Worm (Caenorhabditis elegans) whole organism, late embryonic: ENCODE measurements around the gene gcy-27.

Experiments
- ahr-1 ChIP-seq: sonication (generic microtip); optimal IDR thresholded peaks from 2 replicates; lab custom pipeline; 2016; ENCODE audit warnings: missing genetic modification characterization, missing compliant biosample characterization
- ceh-30 ChIP-seq: fragments of 150-350 bp; optimal IDR thresholded peaks from 2 replicates; lab custom pipeline; 2014; ENCODE audit warnings: missing biosample characterization, missing genetic modification characterization
- ceh-6 ChIP-seq: fragments of 200-800 bp; sonication (Bioruptor generic); optimal IDR thresholded peaks from 2 replicates; lab custom pipeline; 2018; ENCODE audit warnings: mild to moderate bottlenecking, missing genetic modification characterization, missing compliant biosample characterization
- elt-2 ChIP-seq: sonication (generic microtip); optimal IDR thresholded peaks from 2 replicates; lab custom pipeline; 2016; ENCODE audit warnings: missing genetic modification reagents, missing genetic modification characterization, missing compliant biosample characterization
- fkh-10 ChIP-seq: fragments of 150-350 bp; optimal IDR thresholded peaks from 2 replicates; lab custom pipeline; 2014; ENCODE audit warnings: missing biosample characterization, missing genetic modification reagents, missing genetic modification characterization
- hlh-13 ChIP-seq: fragments of 200-800 bp; sonication (Bioruptor generic); optimal IDR thresholded peaks from 2 replicates; lab custom pipeline; 2018; ENCODE audit warnings: mild to moderate bottlenecking, missing genetic modification characterization, missing compliant biosample characterization
- lin-11 ChIP-seq: fragments of 200-800 bp; sonication (Bioruptor generic); optimal IDR thresholded peaks from 2 replicates; lab custom pipeline; 2018; ENCODE audit warnings: mild to moderate bottlenecking, missing genetic modification characterization, missing compliant biosample characterization
- nfya-1 ChIP-seq: sonication (generic microtip); optimal IDR thresholded peaks from 2 replicates; lab custom pipeline; 2017; ENCODE audit warnings: missing genetic modification characterization, mild to moderate bottlenecking, missing compliant biosample characterization, antibody characterized with exemption, moderate library complexity
- nhr-11 ChIP-seq: fragments of 150-350 bp; optimal IDR thresholded peaks from 2 replicates; lab custom pipeline; 2014; ENCODE audit warnings: missing biosample characterization, missing genetic modification characterization
- nhr-232 ChIP-seq: sonication (generic microtip); optimal IDR thresholded peaks from 2 replicates; lab custom pipeline; 2016; ENCODE audit warnings: missing genetic modification characterization, missing compliant biosample characterization
- pax-1 ChIP-seq: fragments of 150-350 bp; optimal IDR thresholded peaks from 2 replicates; lab custom pipeline; 2014; ENCODE audit warnings: missing biosample characterization, missing genetic modification characterization
- pha-4 ChIP-seq: fragments of 150-350 bp; optimal IDR thresholded peaks from 2 replicates; lab custom pipeline; 2018; ENCODE audit warnings: missing biosample characterization, missing genetic modification reagents, missing genetic modification characterization
- pros-1 ChIP-seq: fragments of 150-350 bp; optimal IDR thresholded peaks from 2 replicates; lab custom pipeline; 2014; ENCODE audit warnings: missing biosample characterization, missing genetic modification reagents, missing genetic modification characterization
- ref-2 ChIP-seq: sonication (generic microtip); optimal IDR thresholded peaks from 2 replicates; lab custom pipeline; 2016; ENCODE audit warnings: missing genetic modification characterization, missing compliant biosample characterization

DNA sequence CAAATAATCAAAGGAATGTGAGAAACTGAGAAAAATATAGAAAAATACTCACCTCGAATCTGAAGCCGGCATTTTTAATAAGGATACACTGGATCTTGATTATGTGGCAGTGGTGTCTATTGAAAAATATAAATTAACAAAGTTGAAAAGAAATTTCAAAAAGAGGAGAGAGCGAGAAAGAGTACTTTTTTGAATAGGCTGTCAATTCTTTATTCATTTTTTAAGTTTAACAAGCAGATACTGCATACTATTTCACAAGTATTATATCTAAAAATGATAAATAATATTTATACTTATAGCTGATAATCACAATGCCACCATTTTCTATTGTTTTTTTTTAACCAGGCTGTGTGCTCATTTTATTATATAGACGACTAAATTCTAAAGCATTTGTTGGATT is 18.7 kb downstream of the gcy-27 start, which contains the start of gene npr-26:
- TF ChIP-seq ahr-1 (no peak), nhr-11 (tag; lab: Kevin White, UChicago) (no peak), nhr-232 (tag; lab: Kevin White, UChicago) (no peak), pha-4 (tag; lab: Kevin White, UChicago) (no peak), fkh-10 (GFP tag; lab: Kevin White, UChicago) (no peak), hlh-13 (GFP tag; lab: Kevin White, UChicago) (no peak), ceh-30 (no peak), pax-1 (no peak), elt-2 (no peak), lin-11 (tag; lab: Kevin White, UChicago) (no peak), ref-2 (tag; lab: Kevin White, UChicago) (no peak), nfya-1 (no peak), ceh-6 (GFP tag; lab: Kevin White, UChicago) (no peak), pros-1 (tag; lab: Kevin White, UChicago) (no peak)
